Fruit fly (Drosophila melanogaster) whole organism, larva: Measurements from ENCODE around the gene Edg78E.

Experiments used
- noc ChIP-seq: fragments of 200-800 bp; sonication (Bioruptor generic); optimal IDR thresholded peaks from 3 replicates; lab custom pipeline; 2019; ENCODE audit warnings: missing biosample characterization, mild to moderate bottlenecking, missing genetic modification characterization, moderate library complexity

Edg78E gene

dm6 chr3L:21256062-21257023 is 41.3 kb downstream of the Edg78E start:
- TF ChIP-seq noc (tag; lab: Kevin White, UChicago), result no peak

DNA sequence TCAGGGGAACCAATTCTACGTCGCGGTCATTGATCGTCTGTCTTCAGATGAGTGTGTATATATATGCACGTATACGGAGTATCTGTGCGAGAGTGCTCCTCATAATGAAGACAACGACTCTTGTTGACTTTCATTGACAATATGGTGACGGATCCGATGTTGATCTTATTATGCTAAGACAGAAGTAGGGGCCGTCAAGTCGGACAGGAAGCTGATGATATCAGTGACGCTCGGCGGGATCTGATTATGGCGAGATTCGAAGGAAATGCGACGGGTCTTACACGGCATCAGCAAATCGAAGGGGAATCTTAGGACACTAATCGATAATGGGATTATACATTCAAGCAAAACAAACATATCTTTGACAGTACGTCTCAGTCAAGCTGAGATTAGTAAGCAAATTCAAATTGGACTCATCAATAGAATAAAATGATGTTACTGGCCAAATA is 43.1 kb downstream of the Edg78E start:
- TF ChIP-seq noc (tag; lab: Kevin White, UChicago), result no peak

- no peak for TF ChIP-seq noc (tag; lab: Kevin White, UChicago)
Observed at dm6 chr3L:21253761-21254523, 43.7 kb downstream of the Edg78E start.

DNA sequence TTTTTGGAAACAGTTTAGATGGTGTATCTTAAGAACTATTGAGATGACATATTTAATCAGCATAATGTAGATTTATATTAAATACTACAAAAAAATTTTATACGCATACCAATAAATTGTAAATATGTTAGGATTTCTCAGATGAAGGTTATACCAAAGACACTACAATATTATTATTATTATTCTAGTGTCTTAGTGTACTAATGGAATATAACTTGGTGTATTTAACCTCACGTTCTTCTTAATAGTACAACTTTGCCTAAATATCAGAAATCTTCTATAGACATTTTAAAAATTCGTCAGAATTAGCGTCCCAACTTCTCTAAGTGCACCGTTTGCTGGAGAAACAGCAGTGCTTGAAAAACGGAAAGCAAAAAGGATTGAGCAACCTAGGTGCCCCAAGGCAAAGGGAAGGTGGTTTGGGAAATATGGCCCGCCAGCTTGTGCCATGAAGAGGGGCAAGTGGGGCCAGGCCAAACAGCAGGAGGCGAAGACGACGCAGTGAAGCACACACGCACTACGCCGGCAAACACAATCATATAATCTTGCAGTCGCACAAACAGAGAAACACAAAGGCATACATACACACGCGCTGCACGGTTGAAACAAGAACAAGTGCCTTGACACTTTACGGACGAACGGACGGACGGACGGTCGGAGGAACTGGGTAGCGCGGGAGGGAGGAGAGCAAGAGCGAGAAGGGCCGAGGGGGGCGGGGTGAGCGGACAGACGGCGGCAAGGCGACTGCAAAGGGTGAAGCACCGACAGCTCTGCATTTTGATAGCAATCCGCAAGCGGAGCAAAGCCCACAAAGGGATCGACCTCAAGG is 44.5 kb downstream of the Edg78E start:
- TF ChIP-seq noc (tag; lab: Kevin White, UChicago), result no peak

DNA sequence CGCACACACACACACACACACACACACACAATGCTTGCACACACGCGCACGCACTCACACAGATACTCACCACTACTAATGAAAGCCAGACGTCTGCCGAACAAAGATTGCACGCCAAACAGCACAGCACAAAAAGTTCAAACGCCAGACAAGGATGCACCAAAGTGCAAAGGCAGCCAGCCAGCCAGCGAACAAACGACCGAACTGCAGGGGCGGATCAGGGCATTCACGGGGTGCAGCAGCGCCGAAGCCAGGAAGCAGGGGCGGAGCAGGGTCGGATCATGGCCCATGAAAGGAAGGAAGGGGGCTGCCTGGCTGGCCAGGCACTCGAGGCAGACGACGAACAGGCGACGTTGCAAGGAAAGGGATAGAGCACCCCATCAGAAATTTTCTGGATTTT is 45.1 kb downstream of the Edg78E start:
- no peak for TF ChIP-seq noc (tag; lab: Kevin White, UChicago)

- TF ChIP-seq noc (tag; lab: Kevin White, UChicago), result no peak
Observed at dm6 chr3L:21251381-21251780, 46.2 kb downstream of the Edg78E start.
